Fruit fly (Drosophila melanogaster) whole organism, embryonic: Measurements from ENCODE around the gene Mst77F.
A peak's percentile ranks its signal among the peaks of the same experiment; 100 is the strongest.

Source experiments
- Abd-B ChIP-seq: fragments of 200-800 bp; sonication (Bioruptor generic); optimal IDR thresholded peaks from 2 replicates; lab custom pipeline; 2018; ENCODE audit warnings: missing biosample characterization, mild to moderate bottlenecking, missing genetic modification characterization, moderate library complexity
- B-H2 ChIP-seq: fragments of 200-800 bp; sonication (Bioruptor generic); optimal IDR thresholded peaks from 2 replicates; lab custom pipeline; 2018; ENCODE audit warnings: missing biosample characterization, mild to moderate bottlenecking, missing genetic modification characterization
- CG11504 ChIP-seq: fragments of 200-800 bp; sonication (Bioruptor generic); optimal IDR thresholded peaks from 3 replicates; lab custom pipeline; 2019; ENCODE audit warnings: missing biosample characterization, mild to moderate bottlenecking, missing genetic modification characterization, moderate library complexity
- CG11696 ChIP-seq: fragments of 200-800 bp; sonication (Bioruptor generic); IDR thresholded peaks from 2 replicates; pipeline ENCODE4 v1.3.6; 2022; ENCODE audit warnings: missing biosample characterization, missing genetic modification characterization
- CG2889 ChIP-seq: fragments of 200-800 bp; sonication (Bioruptor generic); IDR thresholded peaks from 3 replicates; pipeline ENCODE4 v1.3.6; 2022; ENCODE audit warnings: missing biosample characterization, missing genetic modification characterization
- CG3065 ChIP-seq: fragments of 200-800 bp; sonication (Bioruptor generic); optimal IDR thresholded peaks from 2 replicates; lab custom pipeline; 2016; ENCODE audit warnings: missing biosample characterization, missing genetic modification characterization
- CG31365 ChIP-seq: fragments of 200-800 bp; sonication (Bioruptor generic); optimal IDR thresholded peaks from 2 replicates; lab custom pipeline; 2018; ENCODE audit warnings: missing biosample characterization, mild to moderate bottlenecking, missing genetic modification characterization
- CG34224 ChIP-seq: fragments of 200-800 bp; sonication (Bioruptor generic); IDR thresholded peaks from 3 replicates; pipeline ENCODE4 v1.3.6; 2022; ENCODE audit warnings: missing biosample characterization, missing genetic modification characterization; ENCODE audit not compliant: partially characterized antibody
- CG34422 ChIP-seq: fragments of 200-800 bp; sonication (Bioruptor generic); IDR thresholded peaks from 3 replicates; pipeline ENCODE4 v1.3.6; 2022; ENCODE audit warnings: missing biosample characterization, missing genetic modification characterization
- CG4328 ChIP-seq: fragments of 200-800 bp; sonication (Bioruptor generic); optimal IDR thresholded peaks from 3 replicates; lab custom pipeline; 2017; ENCODE audit warnings: missing biosample characterization, missing genetic modification reagents, missing genetic modification characterization
- CG4360 ChIP-seq: fragments of 200-800 bp; sonication (Bioruptor generic); IDR thresholded peaks from 2 replicates; pipeline ENCODE4 v1.3.6; 2022; ENCODE audit warnings: missing biosample characterization, missing genetic modification characterization
- CG43689 ChIP-seq: fragments of 200-800 bp; sonication (Bioruptor generic); IDR thresholded peaks from 2 replicates; pipeline ENCODE4 v1.3.6; 2022; ENCODE audit warnings: missing biosample characterization, missing genetic modification characterization
- CG6765 ChIP-seq: fragments of 200-800 bp; sonication (Bioruptor generic); optimal IDR thresholded peaks from 3 replicates; lab custom pipeline; 2017; ENCODE audit warnings: missing biosample characterization, mild to moderate bottlenecking, missing genetic modification characterization
- CG7745 ChIP-seq: fragments of 200-800 bp; sonication (Bioruptor generic); optimal IDR thresholded peaks from 2 replicates; lab custom pipeline; 2018; ENCODE audit warnings: missing biosample characterization, mild to moderate bottlenecking, missing genetic modification characterization, moderate library complexity
- CG8924 ChIP-seq: fragments of 200-800 bp; optimal IDR thresholded peaks from 3 replicates; lab custom pipeline; 2019; ENCODE audit warnings: missing biosample characterization, mild to moderate bottlenecking, missing genetic modification characterization, moderate library complexity
- CkIIα-i1 ChIP-seq: fragments of 200-800 bp; sonication (Bioruptor generic); IDR thresholded peaks from 2 replicates; pipeline ENCODE4 v1.3.6; 2022; ENCODE audit warnings: missing biosample characterization, missing genetic modification characterization
- Dbx ChIP-seq: fragments of 200-800 bp; sonication (Bioruptor generic); IDR thresholded peaks from 3 replicates; pipeline ENCODE4 v1.3.6; 2022; ENCODE audit warnings: missing biosample characterization, missing genetic modification characterization
- Drgx ChIP-seq: fragments of 200-800 bp; sonication (Bioruptor generic); IDR thresholded peaks from 2 replicates; pipeline ENCODE4 v1.3.6; 2022; ENCODE audit warnings: missing biosample characterization, missing genetic modification characterization
- Gsc ChIP-seq: fragments of 200-800 bp; sonication (Bioruptor generic); IDR thresholded peaks from 2 replicates; pipeline ENCODE4 v1.3.6; 2022; ENCODE audit warnings: missing biosample characterization, missing genetic modification characterization
- Max ChIP-seq: fragments of 200-800 bp; sonication (Bioruptor generic); optimal IDR thresholded peaks from 2 replicates; lab custom pipeline; 2016; ENCODE audit warnings: missing biosample characterization, mild to moderate bottlenecking, missing genetic modification characterization
- Neu2 ChIP-seq: fragments of 200-800 bp; sonication (Bioruptor generic); optimal IDR thresholded peaks from 3 replicates; lab custom pipeline; 2016; ENCODE audit warnings: missing biosample characterization, missing genetic modification characterization, borderline replicate concordance
- Trl ChIP-seq, 3 experiments: fragments of >200 bp in 2 of 3; fragments of 200-800 bp in 1 of 3; sonication (Bioruptor generic) in 1 of 3; optimal IDR thresholded peaks; 2 replicates in 1 of 3; 3 replicates in 2 of 3; lab custom pipeline; 2016 to 2017; ENCODE audit warnings: missing biosample characterization in 1 of 3, missing genetic modification characterization in 1 of 3
- ab ChIP-seq: fragments of 200-800 bp; sonication (Bioruptor generic); optimal IDR thresholded peaks from 2 replicates; lab custom pipeline; 2016; ENCODE audit warnings: missing biosample characterization, missing genetic modification characterization
- ap ChIP-seq: fragments of 200-800 bp; sonication (Bioruptor generic); IDR thresholded peaks from 2 replicates; pipeline ENCODE4 v1.3.6; 2022; ENCODE audit warnings: missing biosample characterization, missing genetic modification characterization
- ara ChIP-seq: fragments of 200-800 bp; sonication (Bioruptor generic); IDR thresholded peaks from 2 replicates; pipeline ENCODE4 v1.3.6; 2022; ENCODE audit warnings: missing biosample characterization, missing genetic modification characterization
- ase ChIP-seq: fragments of 200-800 bp; sonication (Bioruptor generic); IDR thresholded peaks from 3 replicates; pipeline ENCODE4 v1.3.6; 2022; ENCODE audit warnings: missing biosample characterization, missing genetic modification characterization
- chm ChIP-seq: fragments of 200-800 bp; sonication (Bioruptor generic); IDR thresholded peaks from 2 replicates; pipeline ENCODE4 v1.3.6; 2022; ENCODE audit warnings: missing biosample characterization, missing genetic modification characterization
- dm ChIP-seq: fragments of 200-800 bp; sonication (Bioruptor generic); optimal IDR thresholded peaks from 3 replicates; lab custom pipeline; 2016; ENCODE audit warnings: missing biosample characterization, missing genetic modification characterization
- dmrt11E ChIP-seq: fragments of 200-800 bp; sonication (Bioruptor generic); optimal IDR thresholded peaks from 3 replicates; lab custom pipeline; 2018; ENCODE audit warnings: missing biosample characterization, mild to moderate bottlenecking, missing genetic modification characterization, moderate library complexity
- grau ChIP-seq: fragments of 200-800 bp; optimal IDR thresholded peaks from 3 replicates; lab custom pipeline; 2019; ENCODE audit warnings: missing biosample characterization, mild to moderate bottlenecking, missing genetic modification characterization, moderate library complexity
- grn ChIP-seq: fragments of 200-800 bp; sonication (Bioruptor generic); optimal IDR thresholded peaks from 3 replicates; lab custom pipeline; 2017; ENCODE audit warnings: missing biosample characterization, missing genetic modification characterization
- gsb ChIP-seq: fragments of 200-800 bp; sonication (Bioruptor generic); IDR thresholded peaks from 2 replicates; pipeline ENCODE4 v1.3.6; 2022; ENCODE audit warnings: missing biosample characterization, missing genetic modification characterization
- gt ChIP-seq: fragments of 200-800 bp; sonication (Bioruptor generic); IDR thresholded peaks from 2 replicates; pipeline ENCODE4 v1.3.6; 2022; ENCODE audit warnings: missing biosample characterization, missing genetic modification characterization
- hkb ChIP-seq, 2 experiments: fragments of 200-800 bp in 1 of 2; fragments of >200 bp in 1 of 2; sonication (Bioruptor generic) in 1 of 2; IDR thresholded peaks in 1 of 2; optimal IDR thresholded peaks in 1 of 2; 2 replicates each; pipeline versions ENCODE4 v1.3.6 to Lab custom; 2017 to 2022; ENCODE audit warnings: missing biosample characterization in 1 of 2, missing genetic modification characterization in 1 of 2
- klu ChIP-seq: fragments of 200-800 bp; sonication (Bioruptor generic); IDR thresholded peaks from 2 replicates; pipeline ENCODE4 v1.3.6; 2022; ENCODE audit warnings: missing biosample characterization, missing genetic modification characterization
- lilli ChIP-seq: fragments of 200-800 bp; sonication (Bioruptor generic); optimal IDR thresholded peaks from 3 replicates; lab custom pipeline; 2016; ENCODE audit warnings: missing biosample characterization, missing genetic modification characterization
- nerfin-1 ChIP-seq: fragments of 200-800 bp; sonication (Bioruptor generic); optimal IDR thresholded peaks from 3 replicates; lab custom pipeline; 2019; ENCODE audit warnings: missing biosample characterization, mild to moderate bottlenecking, missing genetic modification characterization, moderate library complexity
- nerfin-2 ChIP-seq: fragments of 200-800 bp; sonication (Bioruptor generic); IDR thresholded peaks from 2 replicates; pipeline ENCODE4 v1.3.6; 2022; ENCODE audit warnings: missing biosample characterization, missing genetic modification characterization; ENCODE audit not compliant: partially characterized antibody
- oc ChIP-seq: fragments of 200-800 bp; sonication (Bioruptor generic); optimal IDR thresholded peaks from 2 replicates; lab custom pipeline; 2018; ENCODE audit warnings: missing biosample characterization, mild to moderate bottlenecking, missing genetic modification characterization, moderate library complexity
- p53 ChIP-seq: fragments of 200-800 bp; sonication (Bioruptor generic); optimal IDR thresholded peaks from 2 replicates; lab custom pipeline; 2016; ENCODE audit warnings: missing biosample characterization, missing genetic modification characterization
- row ChIP-seq: fragments of 200-800 bp; sonication (Bioruptor generic); IDR thresholded peaks from 3 replicates; pipeline ENCODE4 v1.3.6; 2022; ENCODE audit warnings: missing biosample characterization, missing genetic modification characterization
- sd ChIP-seq: fragments of 200-800 bp; sonication (Bioruptor generic); optimal IDR thresholded peaks from 3 replicates; lab custom pipeline; 2018; ENCODE audit warnings: missing biosample characterization, mild to moderate bottlenecking, missing genetic modification characterization, moderate library complexity
- sima ChIP-seq: fragments of 200-800 bp; sonication (Bioruptor generic); optimal IDR thresholded peaks from 2 replicates; lab custom pipeline; 2016; ENCODE audit warnings: missing biosample characterization, missing genetic modification characterization
- sisA ChIP-seq: fragments of 200-800 bp; sonication (Bioruptor generic); IDR thresholded peaks from 2 replicates; pipeline ENCODE4 v1.3.6; 2022; ENCODE audit warnings: missing biosample characterization, missing genetic modification characterization
- sr ChIP-seq: fragments of 200-800 bp; sonication (Bioruptor generic); IDR thresholded peaks from 3 replicates; pipeline ENCODE4 v1.3.6; 2022; ENCODE audit warnings: missing biosample characterization, missing genetic modification characterization
- tna ChIP-seq: fragments of 200-800 bp; sonication (Bioruptor generic); IDR thresholded peaks from 2 replicates; pipeline ENCODE4 v1.3.6; 2022; ENCODE audit warnings: missing biosample characterization, missing genetic modification characterization; ENCODE audit not compliant: partially characterized antibody
- wdn ChIP-seq: fragments of 200-800 bp; sonication (Bioruptor generic); IDR thresholded peaks from 2 replicates; pipeline ENCODE4 v1.3.6; 2022; ENCODE audit warnings: missing biosample characterization, missing genetic modification characterization

Mst77F gene

DNA sequence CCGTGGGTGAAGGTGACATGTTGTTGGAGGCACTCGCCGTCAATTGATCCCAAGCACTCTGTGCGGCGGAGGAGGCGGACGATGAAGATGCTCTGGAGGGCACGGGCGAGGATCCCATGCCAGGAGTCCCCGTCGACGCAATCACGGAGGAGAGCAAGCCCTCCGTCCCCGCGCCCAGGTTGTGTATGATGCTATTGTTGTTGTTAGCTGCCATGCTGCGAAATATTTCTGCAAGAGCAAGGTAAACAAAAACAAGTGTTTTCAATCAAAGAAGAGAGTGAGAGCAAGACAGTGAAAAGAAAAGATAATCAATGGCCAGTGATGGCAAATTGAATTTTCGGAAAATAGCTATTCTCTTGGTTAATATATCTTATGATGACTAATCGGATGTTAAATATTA is 33.4 kb downstream of the Mst77F start (continued):
- TF ChIP-seq CG34224 = peak; percentile 17; the same call in 1 of the 3 replicates
- no peak for TF ChIP-seq nerfin-1 (tag; lab: Kevin White, UChicago)
- TF ChIP-seq, all 482 proteins: peak for 7

DNA sequence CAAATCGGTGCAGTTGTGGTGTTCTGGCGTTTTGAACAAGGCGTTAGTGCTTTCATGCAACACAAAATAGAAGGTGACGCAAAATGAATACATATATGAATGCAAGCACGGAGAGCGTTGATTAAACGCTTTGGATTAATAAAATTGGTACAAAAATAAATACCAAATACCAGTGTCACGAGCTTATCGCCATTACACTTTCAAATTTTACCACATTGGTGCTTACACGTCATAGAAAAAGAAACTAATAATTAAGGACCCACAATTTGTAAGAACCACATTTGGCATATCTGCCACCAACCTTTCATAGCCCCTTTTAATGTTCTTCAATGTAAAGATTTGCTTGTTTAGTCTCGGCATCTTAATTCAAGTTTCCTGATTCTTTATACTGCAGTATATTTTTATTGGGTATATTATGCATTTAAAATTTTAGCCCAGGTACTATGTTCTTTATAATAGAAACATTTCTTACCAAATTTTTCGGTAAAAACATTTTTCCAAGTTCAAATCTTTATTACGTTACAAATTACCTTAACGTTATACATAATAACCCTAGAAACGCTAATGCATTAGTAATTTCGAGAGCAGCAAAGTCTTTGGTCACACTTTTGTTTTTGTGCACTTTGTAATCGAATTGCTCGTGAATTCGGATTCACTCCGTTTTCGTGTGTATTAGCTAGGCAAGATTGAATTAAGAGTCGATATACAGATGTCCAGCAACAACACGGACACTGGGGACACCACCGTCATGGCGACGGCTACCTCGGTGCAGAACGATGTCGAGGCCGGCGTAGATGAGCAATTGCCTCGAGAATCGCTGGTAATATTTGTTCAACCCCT is 39.4 kb downstream of the Mst77F start, which contains the start of the genes Pex16 and Pex14:
Gene Pex16, minus strand, starts transcription at position 41 of the 840 bp plus-strand sequence.
Gene Pex14, plus strand, starts transcription at position 576 of the 840 bp plus-strand sequence.
- TF ChIP-seq CG3065 (no peak), oc (tag; lab: Kevin White, UChicago) (no peak), gsb (GFP tag; lab: Robert Waterston, UW) (no peak), klu (GFP tag; lab: Robert Waterston, UW) (peak; percentile 71), p53 (GFP tag; lab: Kevin White, UChicago) (peak; percentile 71), hkb (optimal IDR thresholded peaks at IDR 0.05; lab: Kevin White, UChicago) (no peak), hkb (GFP tag; IDR thresholded peaks at IDR 0.05; lab: Robert Waterston, UW) (no peak), sd (tag; lab: Kevin White, UChicago) (no peak), CG34422 (peak; percentile 66), lilli (GFP tag; lab: Kevin White, UChicago) (peak; percentile 85), sr (GFP tag; lab: Robert Waterston, UW) (peak; percentile 22; the same call in 1 of the 3 replicates), CG7745 (tag; lab: Kevin White, UChicago) (no peak), CG43689 (GFP tag; lab: Robert Waterston, UW) (0 out of 2 replicates have a peak, but pooled peaks have one; percentile 11), CG4360 (GFP tag; lab: Robert Waterston, UW) (no peak), chm (GFP tag; lab: Robert Waterston, UW) (peak; percentile 62), CG6765 (no peak), CG8924 (peak; percentile 63), CG11696 (GFP tag; lab: Robert Waterston, UW) (peak; percentile 48; the same call in 1 of the 2 replicates), Abd-B (GFP tag; lab: Kevin White, UChicago) (peak; percentile 79), sima (GFP tag; lab: Kevin White, UChicago) (no peak), CG4328 (GFP tag; lab: Kevin White, UChicago) (peak; percentile 47), ara (GFP tag; lab: Robert Waterston, UW) (peak; percentile 37), Trl (optimal IDR thresholded peaks at IDR 0.05; lab: Kevin White, UChicago) (no peak), Trl (GFP tag; optimal IDR thresholded peaks at IDR 0.05; lab: Kevin White, UChicago) (peak; percentile 78), wdn (GFP tag; lab: Robert Waterston, UW) (peak; percentile 37; the same call in 1 of the 2 replicates), grn (GFP tag; lab: Kevin White, UChicago) (no peak), Gsc (GFP tag; lab: Robert Waterston, UW) (peak; percentile 43; the same call in 1 of the 2 replicates), ab (peak; percentile 56), CkIIα-i1 (GFP tag; lab: Robert Waterston, UW) (no peak), Max (peak; percentile 53), sisA (GFP tag; lab: Robert Waterston, UW) (peak; percentile 78), CG11504 (no peak), tna (GFP tag; lab: Robert Waterston, UW) (no peak), Dbx (GFP tag; lab: Robert Waterston, UW) (peak; percentile 65; the same call in 2 of the 3 replicates), CG2889 (peak; percentile 81), ap (GFP tag; lab: Robert Waterston, UW) (peak; percentile 34; the same call in 1 of the 2 replicates), Neu2 (GFP tag; lab: Kevin White, UChicago) (no peak), CG31365 (tag; lab: Kevin White, UChicago) (peak; percentile 2), Drgx (GFP tag; lab: Robert Waterston, UW) (peak; percentile 57), dm (GFP tag; lab: Kevin White, UChicago) (peak; percentile 48), ase (GFP tag; lab: Robert Waterston, UW) (peak; percentile 69; the same call in 2 of the 3 replicates), grau (peak; percentile 63), nerfin-2 (GFP tag; lab: Robert Waterston, UW) (no peak), row (GFP tag; lab: Robert Waterston, UW) (peak; percentile 90), B-H2 (GFP tag; lab: Kevin White, UChicago) (no peak), gt (GFP tag; lab: Robert Waterston, UW) (no peak), dmrt11E (tag; lab: Kevin White, UChicago) (peak; percentile 60)
